Worm (Caenorhabditis elegans) whole organism, early embryonic: Measurements from ENCODE around the gene F07G11.3.
"Not testable (repeated sequence)": the region's sequence is repeated elsewhere in the genome, so short reads cannot be mapped to it uniquely, and the experiment has no call there.

Experiments used
- B0310.2 ChIP-seq: sonication (generic microtip); optimal IDR thresholded peaks from 2 replicates; lab custom pipeline; 2016; ENCODE audit warnings: mild to moderate bottlenecking, missing genetic modification characterization, missing compliant biosample characterization
- F13C5.2 ChIP-seq: sonication (generic microtip); optimal IDR thresholded peaks from 2 replicates; lab custom pipeline; 2017; ENCODE audit warnings: mild to moderate bottlenecking, missing genetic modification characterization, inconsistent platforms, missing compliant biosample characterization
- aly-1 ChIP-seq: sonication (generic microtip); optimal IDR thresholded peaks from 2 replicates; lab custom pipeline; 2016; ENCODE audit warnings: missing genetic modification characterization, missing compliant biosample characterization
- ama-1 ChIP-seq: fragments of 150-350 bp; optimal IDR thresholded peaks from 2 replicates; lab custom pipeline; 2014
- ceh-13 ChIP-seq: fragments of 200-800 bp; sonication (Bioruptor generic); optimal IDR thresholded peaks from 2 replicates; lab custom pipeline; 2018; ENCODE audit warnings: mild to moderate bottlenecking, missing genetic modification characterization, missing compliant biosample characterization
- ceh-36 ChIP-seq: sonication (generic microtip); optimal IDR thresholded peaks from 2 replicates; lab custom pipeline; 2016; ENCODE audit warnings: missing genetic modification characterization, inconsistent platforms, missing compliant biosample characterization
- ets-7 ChIP-seq: sonication (generic microtip); optimal IDR thresholded peaks from 2 replicates; lab custom pipeline; 2016; ENCODE audit warnings: missing genotype, missing genetic modification characterization, missing compliant biosample characterization
- flt-1 ChIP-seq: fragments of 200-800 bp; sonication (Bioruptor generic); IDR thresholded peaks from 2 replicates; pipeline ENCODE4 v1.3.6; 2022; ENCODE audit warnings: missing genetic modification characterization, missing compliant biosample characterization
- hmbx-1 ChIP-seq: sonication (generic microtip); optimal IDR thresholded peaks from 2 replicates; lab custom pipeline; 2016; ENCODE audit warnings: mild to moderate bottlenecking, missing genetic modification characterization, missing compliant biosample characterization
- hmg-4 ChIP-seq: fragments of 200-800 bp; sonication (Bioruptor generic); optimal IDR thresholded peaks from 2 replicates; lab custom pipeline; 2018; ENCODE audit warnings: mild to moderate bottlenecking, missing genetic modification characterization, missing compliant biosample characterization
- hnd-1 ChIP-seq: sonication (generic microtip); optimal IDR thresholded peaks from 2 replicates; lab custom pipeline; 2016; ENCODE audit warnings: missing genetic modification characterization, missing compliant biosample characterization
- pes-1 ChIP-seq: fragments of 200-800 bp; sonication (Bioruptor generic); IDR thresholded peaks from 2 replicates; pipeline ENCODE4 v1.3.6; 2022; ENCODE audit warnings: missing genetic modification reagents, missing genetic modification characterization, missing compliant biosample characterization
- scrt-1 ChIP-seq: fragments of 200-800 bp; sonication (Bioruptor generic); IDR thresholded peaks from 2 replicates; pipeline ENCODE4 v1.3.6; 2022; ENCODE audit warnings: missing genetic modification characterization, missing compliant biosample characterization
- sea-1 ChIP-seq: fragments of 200-800 bp; sonication (Bioruptor generic); conservative IDR thresholded peaks from 2 replicates; pipeline ENCODE4 v1.3.6; 2022; ENCODE audit warnings: missing genetic modification characterization, missing compliant biosample characterization
- tbx-11 ChIP-seq: fragments of 200-800 bp; sonication (Bioruptor generic); IDR thresholded peaks from 2 replicates; pipeline ENCODE4 v1.3.6; 2022; ENCODE audit warnings: missing genetic modification characterization, missing compliant biosample characterization
- tbx-37 ChIP-seq: fragments of 200-800 bp; sonication (Bioruptor generic); conservative IDR thresholded peaks from 2 replicates; pipeline ENCODE4 v1.3.6; 2022; ENCODE audit warnings: missing genetic modification reagents, missing genetic modification characterization, missing compliant biosample characterization
- tra-4 ChIP-seq: sonication (generic microtip); optimal IDR thresholded peaks from 2 replicates; lab custom pipeline; 2017; ENCODE audit warnings: missing genetic modification characterization, missing compliant biosample characterization

The F07G11.3 gene

DNA sequence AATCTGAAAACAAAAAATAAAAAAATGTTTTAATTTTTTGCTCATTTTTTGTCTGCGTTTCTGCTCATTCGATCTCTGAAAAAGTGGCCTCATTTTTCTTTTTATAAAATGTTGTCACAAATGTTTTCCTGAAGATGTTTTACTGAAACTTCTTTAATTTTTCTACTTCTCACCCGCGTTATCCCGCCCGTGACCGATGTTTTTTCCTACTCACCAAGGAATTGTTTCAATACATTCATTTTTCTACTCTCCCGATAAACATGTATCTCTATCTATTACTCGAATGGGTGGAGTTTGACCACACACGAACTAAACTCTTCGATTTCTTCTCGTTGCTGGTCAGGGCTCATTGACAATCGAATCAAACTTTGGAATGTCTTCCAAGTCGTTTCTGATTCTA lies 32.3 kb downstream of the F07G11.3 start, which contains the start of gene F10G2.2:
Gene F10G2.2, plus strand, starts transcription at position 301 of the 400 bp plus-strand sequence.
- TF ChIP-seq hmg-4 (GFP tag; lab: Kevin White, UChicago) (no peak), ceh-13 (GFP tag; lab: Kevin White, UChicago) (no peak), tbx-37 (no peak), ama-1 (no peak), tbx-11 (no peak), hmbx-1 (tag; lab: Kevin White, UChicago) (no peak), aly-1 (tag; lab: Kevin White, UChicago) (no peak), F13C5.2 (tag; lab: Kevin White, UChicago) (no peak), pes-1 (GFP tag; lab: Robert Waterston, UW) (no peak), flt-1 (no peak), hnd-1 (tag; lab: Kevin White, UChicago) (no peak), ceh-36 (tag; lab: Kevin White, UChicago) (no peak), B0310.2 (tag; lab: Kevin White, UChicago) (no peak), ets-7 (tag; lab: Kevin White, UChicago) (no peak), scrt-1 (GFP tag; lab: Robert Waterston, UW) (no peak), tra-4 (no peak), sea-1 (GFP tag; lab: Robert Waterston, UW) (no peak)

DNA sequence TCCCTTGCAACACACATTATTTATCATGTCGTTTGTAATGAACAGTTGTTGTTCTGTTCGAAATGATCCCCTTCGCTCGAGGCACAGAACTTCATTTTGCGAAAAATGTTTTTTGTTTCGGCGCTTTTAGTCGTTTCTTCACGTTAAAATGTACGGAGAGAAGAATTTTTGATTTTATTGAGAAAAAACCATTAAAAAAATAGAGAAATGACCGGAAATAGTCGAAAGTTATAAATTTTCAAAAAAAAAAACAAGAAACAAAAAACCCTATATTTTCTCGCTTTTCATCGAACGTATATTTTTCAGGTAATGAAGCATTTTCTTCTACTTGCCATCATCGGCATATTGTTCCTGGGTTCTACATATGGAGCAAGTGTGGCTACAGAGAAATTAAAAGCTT lies 33.7 kb downstream of the F07G11.3 start, which contains the start of gene F10G2.1:
Gene F10G2.1, plus strand, starts transcription at position 301 of the 400 bp plus-strand sequence.
- TF ChIP-seq ama-1 = no peak
- TF ChIP-seq ets-7 (tag; lab: Kevin White, UChicago) = no peak
- TF ChIP-seq aly-1 (tag; lab: Kevin White, UChicago) = no peak
- no peak for TF ChIP-seq ceh-36 (tag; lab: Kevin White, UChicago)
- TF ChIP-seq scrt-1 (GFP tag; lab: Robert Waterston, UW) = no peak
- TF ChIP-seq tbx-37 = no peak
- no peak for TF ChIP-seq hmbx-1 (tag; lab: Kevin White, UChicago)
- no peak for TF ChIP-seq F13C5.2 (tag; lab: Kevin White, UChicago)

DNA sequence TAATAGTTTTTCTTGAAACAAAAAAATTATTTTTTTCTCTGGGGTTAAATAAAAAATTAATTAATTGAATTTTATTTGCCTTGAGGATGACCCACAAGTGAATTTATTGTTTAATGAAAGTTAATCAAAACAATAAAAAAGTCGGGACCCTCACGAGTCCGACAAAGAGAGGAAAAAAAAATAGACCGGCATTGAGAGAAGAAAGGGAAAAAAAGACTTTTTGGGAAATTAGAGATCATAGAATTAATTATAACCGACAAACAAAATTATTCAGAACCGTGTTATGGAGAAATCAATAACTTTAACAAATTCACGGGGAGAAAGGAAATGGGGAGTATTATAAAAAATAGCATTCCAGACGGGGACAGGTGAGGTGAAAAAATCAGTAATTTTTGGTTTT lies 38.7 kb downstream of the F07G11.3 start, which contains the start of gene F10G2.7:
Gene F10G2.7, minus strand, starts transcription at position 101 of the 400 bp plus-strand sequence.
- not testable (repeated sequence) for TF ChIP-seq F13C5.2 (tag; lab: Kevin White, UChicago); tbx-11; hmg-4 (GFP tag; lab: Kevin White, UChicago)

DNA sequence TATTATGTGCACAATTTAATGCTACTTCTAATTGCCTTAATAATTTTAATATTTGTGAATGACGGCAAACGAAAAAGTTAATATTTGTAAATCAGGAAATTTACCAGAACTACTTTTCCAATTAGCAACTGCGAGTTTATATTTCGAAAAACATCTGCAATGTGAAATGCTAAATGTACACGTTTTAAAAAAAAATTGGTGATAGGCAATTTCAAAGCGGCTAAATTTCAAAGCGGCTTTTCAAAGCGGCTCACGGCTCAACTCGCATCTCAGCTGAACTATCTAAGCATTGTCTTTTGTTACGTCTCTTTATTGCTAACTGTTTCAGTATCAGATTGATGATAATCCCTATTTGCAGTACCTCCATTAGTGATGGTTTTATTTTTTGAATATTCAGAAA lies 41.3 kb downstream of the F07G11.3 start, which contains the start of gene srh-187:
Gene srh-187, minus strand, starts transcription at position 101 of the 400 bp plus-strand sequence.
- TF ChIP-seq tra-4 (no peak), ceh-13 (GFP tag; lab: Kevin White, UChicago) (no peak), flt-1 (no peak), sea-1 (GFP tag; lab: Robert Waterston, UW) (no peak), ceh-36 (tag; lab: Kevin White, UChicago) (no peak)

DNA sequence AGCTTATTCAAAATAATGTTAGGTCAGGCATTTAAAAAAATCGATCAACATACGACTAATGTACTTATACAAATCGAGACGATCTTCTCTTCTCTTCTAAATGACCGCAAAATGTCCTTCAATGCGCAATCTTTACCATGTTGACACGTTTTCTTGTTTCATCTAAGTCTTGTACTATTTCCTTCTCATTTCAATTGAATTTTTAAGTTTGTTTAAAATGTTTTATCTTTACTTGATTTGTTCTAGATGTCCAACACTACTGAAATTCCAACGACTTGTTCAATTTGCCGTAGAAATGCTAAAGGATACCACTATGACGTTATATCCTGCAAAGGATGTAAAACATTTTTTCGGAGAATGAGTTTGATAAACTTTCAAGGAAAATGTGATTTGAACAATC lies 43.4 kb downstream of the F07G11.3 start, which contains the start of the genes nhr-263 and nhr-148:
Gene nhr-263, minus strand, starts transcription at position 101 of the 400 bp plus-strand sequence.
Gene nhr-148, plus strand, starts transcription at position 215 of the 400 bp plus-strand sequence.
- TF ChIP-seq tbx-11 = no peak
- TF ChIP-seq tbx-37 = no peak
- TF ChIP-seq aly-1 (tag; lab: Kevin White, UChicago) = no peak
- no peak for TF ChIP-seq scrt-1 (GFP tag; lab: Robert Waterston, UW)
- no peak for TF ChIP-seq ets-7 (tag; lab: Kevin White, UChicago)
- TF ChIP-seq flt-1 = no peak
- no peak for TF ChIP-seq ama-1
- TF ChIP-seq pes-1 (GFP tag; lab: Robert Waterston, UW) = no peak
- no peak for TF ChIP-seq hnd-1 (tag; lab: Kevin White, UChicago)
- TF ChIP-seq hmg-4 (GFP tag; lab: Kevin White, UChicago) = no peak
- TF ChIP-seq tra-4 = no peak
- TF ChIP-seq F13C5.2 (tag; lab: Kevin White, UChicago) = no peak
- TF ChIP-seq B0310.2 (tag; lab: Kevin White, UChicago) = no peak
- TF ChIP-seq ceh-13 (GFP tag; lab: Kevin White, UChicago) = no peak
- TF ChIP-seq ceh-36 (tag; lab: Kevin White, UChicago) = no peak
- no peak for TF ChIP-seq sea-1 (GFP tag; lab: Robert Waterston, UW)
- TF ChIP-seq hmbx-1 (tag; lab: Kevin White, UChicago) = no peak

DNA sequence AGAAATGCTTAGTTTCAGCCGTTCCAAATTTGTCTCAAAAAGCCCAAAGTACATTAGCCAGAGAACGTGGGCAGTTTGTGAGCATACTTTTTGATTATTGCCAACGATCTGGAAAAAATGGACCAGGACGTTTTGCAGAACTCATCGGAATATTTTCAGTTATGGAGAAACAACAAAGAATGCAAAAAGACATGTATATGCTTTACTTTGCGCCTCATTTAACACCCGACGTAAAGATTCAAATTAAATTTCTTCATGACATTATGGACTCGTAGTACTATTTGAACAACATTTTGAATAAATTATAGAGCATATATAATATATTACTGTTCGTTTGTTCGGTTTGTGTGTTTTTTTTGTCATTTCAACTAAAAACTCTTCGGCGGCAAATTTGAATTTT lies 45.0 kb downstream of the F07G11.3 start, which contains the start of gene srh-244:
Gene srh-244, plus strand, starts transcription at position 301 of the 400 bp plus-strand sequence.
- no peak for TF ChIP-seq ama-1
- no peak for TF ChIP-seq pes-1 (GFP tag; lab: Robert Waterston, UW)
- no peak for TF ChIP-seq ceh-36 (tag; lab: Kevin White, UChicago)
- TF ChIP-seq F13C5.2 (tag; lab: Kevin White, UChicago) = no peak
- TF ChIP-seq tbx-11 = no peak
- TF ChIP-seq flt-1 = no peak
- no peak for TF ChIP-seq scrt-1 (GFP tag; lab: Robert Waterston, UW)
- no peak for TF ChIP-seq aly-1 (tag; lab: Kevin White, UChicago)
- no peak for TF ChIP-seq ceh-13 (GFP tag; lab: Kevin White, UChicago)
- TF ChIP-seq sea-1 (GFP tag; lab: Robert Waterston, UW) = no peak
- no peak for TF ChIP-seq tbx-37
- no peak for TF ChIP-seq hnd-1 (tag; lab: Kevin White, UChicago)
- TF ChIP-seq tra-4 = no peak
- TF ChIP-seq hmg-4 (GFP tag; lab: Kevin White, UChicago) = no peak

DNA sequence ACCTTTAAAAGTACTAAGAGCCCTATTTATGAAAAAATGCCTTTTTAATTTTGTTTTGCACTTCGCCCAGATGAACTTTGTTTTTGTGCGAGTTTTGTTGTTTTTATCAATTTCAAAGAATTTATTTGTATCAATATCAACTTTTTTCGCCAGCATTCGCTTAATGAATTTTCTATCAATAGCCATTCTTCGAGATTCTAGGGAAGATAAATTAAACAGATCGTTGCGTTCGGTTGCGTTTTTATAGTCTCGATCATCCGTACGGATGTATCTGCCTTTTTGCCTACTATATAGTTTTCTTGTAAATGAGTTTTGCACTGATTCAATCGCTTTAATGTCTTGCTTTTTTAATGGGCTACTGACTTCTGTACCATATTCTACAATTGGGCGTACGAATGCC lies 46.9 kb downstream of the F07G11.3 start, which contains the start of gene nhr-147:
Gene nhr-147, plus strand, starts transcription at position 301 of the 400 bp plus-strand sequence.
- TF ChIP-seq flt-1; ceh-36 (tag; lab: Kevin White, UChicago); sea-1 (GFP tag; lab: Robert Waterston, UW): not testable (repeated sequence)

DNA sequence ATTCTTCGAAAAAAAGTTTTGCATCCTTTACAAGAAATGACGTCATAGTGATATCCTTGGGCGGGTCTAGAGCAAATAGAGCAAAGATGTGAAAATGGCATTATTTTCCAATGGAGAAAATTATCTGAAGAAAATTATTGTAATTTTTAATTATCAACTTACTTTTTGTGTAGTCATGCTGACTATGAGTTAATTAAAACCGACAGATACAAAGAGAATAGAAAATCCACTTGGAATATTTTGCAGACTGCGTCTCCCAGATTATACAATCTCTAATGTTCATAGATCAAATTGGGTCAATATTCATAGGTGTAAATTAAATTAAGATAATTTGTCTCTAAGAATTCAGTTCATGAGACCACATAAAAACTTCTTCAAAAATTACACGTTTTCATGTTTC lies 51.0 kb downstream of the F07G11.3 start, which contains the start of gene nhr-149:
Gene nhr-149, minus strand, starts transcription at position 101 of the 400 bp plus-strand sequence.
- TF ChIP-seq tra-4 (no peak), hnd-1 (tag; lab: Kevin White, UChicago) (no peak), tbx-37 (no peak), ceh-36 (tag; lab: Kevin White, UChicago) (no peak), B0310.2 (tag; lab: Kevin White, UChicago) (no peak), hmbx-1 (tag; lab: Kevin White, UChicago) (no peak), ets-7 (tag; lab: Kevin White, UChicago) (no peak), hmg-4 (GFP tag; lab: Kevin White, UChicago) (no peak), F13C5.2 (tag; lab: Kevin White, UChicago) (no peak), tbx-11 (no peak), scrt-1 (GFP tag; lab: Robert Waterston, UW) (no peak), pes-1 (GFP tag; lab: Robert Waterston, UW) (no peak), ceh-13 (GFP tag; lab: Kevin White, UChicago) (no peak)
